Worm (Caenorhabditis elegans) whole organism, midembryonic: ENCODE data around the gene Y49E10.4.

ENCODE experiments used
- T22C8.4 ChIP-seq: fragments of 200-800 bp; sonication (Bioruptor generic); IDR thresholded peaks from 2 replicates; pipeline ENCODE4 v1.3.6; 2022; ENCODE audit warnings: missing genetic modification characterization, missing compliant biosample characterization
- cog-1 ChIP-seq: sonication (generic microtip); optimal IDR thresholded peaks from 2 replicates; lab custom pipeline; 2016; ENCODE audit warnings: missing genetic modification characterization, missing compliant biosample characterization
- flt-1 ChIP-seq: fragments of 200-800 bp; sonication (Bioruptor generic); IDR thresholded peaks from 2 replicates; pipeline ENCODE4 v1.3.6; 2022; ENCODE audit warnings: missing genetic modification characterization, missing compliant biosample characterization
- klf-2 ChIP-seq: fragments of 200-800 bp; sonication (Bioruptor generic); conservative IDR thresholded peaks from 2 replicates; pipeline ENCODE4 v1.3.6; 2022; ENCODE audit warnings: missing genetic modification reagents, missing genetic modification characterization, missing compliant biosample characterization
- med-1 ChIP-seq: sonication (generic microtip); optimal IDR thresholded peaks from 2 replicates; lab custom pipeline; 2017; ENCODE audit warnings: missing genetic modification characterization, mild to moderate bottlenecking, missing compliant biosample characterization, antibody characterized with exemption, missing genetic modification reagents; ENCODE audit not compliant: insufficient read depth
- tab-1 ChIP-seq: fragments of 200-800 bp; sonication (Bioruptor generic); IDR thresholded peaks from 2 replicates; pipeline ENCODE4 v1.3.6; 2022; ENCODE audit warnings: missing genetic modification characterization, missing compliant biosample characterization
- ztf-23 ChIP-seq: fragments of 200-800 bp; sonication (Bioruptor generic); IDR thresholded peaks from 2 replicates; pipeline ENCODE4 v1.3.6; 2022; ENCODE audit warnings: missing genetic modification reagents, missing genetic modification characterization, missing compliant biosample characterization

- peak; percentile 38 for TF ChIP-seq cog-1
- TF ChIP-seq med-1 (GFP tag; lab: Kevin White, UChicago) = no peak
- no peak for TF ChIP-seq ztf-23 (GFP tag; lab: Robert Waterston, UW)
- TF ChIP-seq flt-1 (GFP tag; lab: Robert Waterston, UW) = no peak
- TF ChIP-seq klf-2 = no peak
- no peak for TF ChIP-seq T22C8.4 (GFP tag; lab: Robert Waterston, UW)
- no peak for TF ChIP-seq tab-1 (GFP tag; lab: Robert Waterston, UW)
These were observed 46.0 kb upstream of the Y49E10.4 start, which contains the start of gene snr-6 for ce11 chrIII:12429579-12430084.
